Worm (Caenorhabditis elegans): ENCODE measurements around the gene twk-48.

- TF ChIP-seq zip-2 (tag; optimal IDR thresholded peaks at IDR 0.05) = no peak
- TF ChIP-seq D1046.2 (GFP tag; IDR thresholded peaks at IDR 0.05) = no peak
- no peak for TF ChIP-seq ama-1 (optimal IDR thresholded peaks at IDR 0.05)
- TF ChIP-seq mep-1 (tag; optimal IDR thresholded peaks at IDR 0.05) = no peak
- no peak for TF ChIP-seq ctbp-1 (GFP tag; IDR thresholded peaks at IDR 0.05)
Measured at ce11 chrIII:9871032-9871431, 10.5 kb downstream of the twk-48 start, which contains the start of gene ZK757.1.

Measured in whole organism, L4 larva.